Worm (Caenorhabditis elegans): ENCODE measurements around the gene pph-1.

DNA sequence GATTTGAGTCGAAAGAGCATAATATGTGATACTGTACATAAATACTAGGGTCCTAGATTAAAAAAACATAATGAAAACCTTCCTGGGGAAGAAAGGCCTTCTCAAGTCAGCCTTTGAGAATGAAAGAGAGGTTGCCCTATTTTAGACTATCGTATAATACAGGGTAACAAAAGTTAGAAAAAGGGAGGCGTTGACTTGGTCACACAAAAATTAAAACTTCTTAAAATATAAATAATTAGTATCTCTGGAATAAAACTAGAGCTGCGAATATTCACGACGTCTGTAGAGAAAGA is 10.2 kb downstream of the pph-1 start:
- TF ChIP-seq lin-35 (GFP tag; optimal IDR thresholded peaks at IDR 0.05) (no peak), attf-3 (GFP tag; conservative IDR thresholded peaks at IDR 0.05) (no peak), Y95B8A.8 (GFP tag; IDR thresholded peaks at IDR 0.05) (no peak), ZK185.1 (tag; optimal IDR thresholded peaks at IDR 0.05; ENCODE audit: poor library complexity, severe bottlenecking) (no peak), K11D2.4 (GFP tag; IDR thresholded peaks at IDR 0.05) (0 out of 2 replicates have a peak, but pooled peaks have one; percentile 3), mes-4 (tag; optimal IDR thresholded peaks at IDR 0.05) (no peak), snpc-4 (GFP tag; optimal IDR thresholded peaks at IDR 0.05) (no peak), snpc-4 (tag; optimal IDR thresholded peaks at IDR 0.05) (no peak), F37B4.10 (GFP tag; IDR thresholded peaks at IDR 0.05) (no peak), snpc-1.1 (tag; optimal IDR thresholded peaks at IDR 0.05; ENCODE audit: insufficient read depth) (no peak), repo-1 (tag; optimal IDR thresholded peaks at IDR 0.05) (no peak)
